Worm (Caenorhabditis elegans): ENCODE results near the gene B0457.4.

B0457.4 gene

DNA sequence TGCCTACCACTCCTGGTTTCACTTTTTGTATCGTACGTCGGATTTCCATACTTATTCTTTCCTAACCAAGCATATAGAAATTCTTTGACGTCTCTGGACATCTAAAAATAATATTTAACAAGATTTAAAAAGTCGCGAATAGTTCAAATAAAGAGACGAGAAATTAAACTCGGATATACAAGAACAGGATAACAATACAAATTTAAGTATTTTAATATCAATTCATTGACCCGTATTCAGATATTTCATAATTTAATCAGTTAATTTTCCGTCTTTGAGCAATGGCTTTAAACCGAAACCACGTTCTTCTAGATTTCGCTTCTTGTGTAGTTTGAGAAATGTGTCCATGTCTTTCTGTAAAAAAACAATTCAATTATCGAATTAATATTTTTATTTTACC, 28.3 kb downstream of the B0457.4 start, which contains the start of gene rha-1:
rha-1 (minus strand) TSS at position 101 of the 400 bp plus-strand sequence.
- TF ChIP-seq aha-1 (tag; optimal IDR thresholded peaks at IDR 0.05) = no peak
- no peak for TF ChIP-seq C34B4.2 (tag; optimal IDR thresholded peaks at IDR 0.05)
- TF ChIP-seq efl-3 (GFP tag; optimal IDR thresholded peaks at IDR 0.05) = no peak
- no peak for TF ChIP-seq xbp-1 (tag; optimal IDR thresholded peaks at IDR 0.05)
- no peak for TF ChIP-seq ces-1 (GFP tag; optimal IDR thresholded peaks at IDR 0.05)
- no peak for TF ChIP-seq skn-1 (tag; optimal IDR thresholded peaks at IDR 0.05)
- TF ChIP-seq nhr-28 (tag; optimal IDR thresholded peaks at IDR 0.05) = no peak
- no peak for TF ChIP-seq sox-4 (tag; optimal IDR thresholded peaks at IDR 0.05)
- no peak for TF ChIP-seq tbx-2 (tag; optimal IDR thresholded peaks at IDR 0.05)
- TF ChIP-seq nhr-77 (tag; optimal IDR thresholded peaks at IDR 0.05) = no peak

ce11 chrII:8878528-8878927, 33.3 kb downstream of the B0457.4 start:
- no peak for TF ChIP-seq dpl-1 (GFP tag; optimal IDR thresholded peaks at IDR 0.05)
- TF ChIP-seq C04F5.9 (tag; optimal IDR thresholded peaks at IDR 0.05) = no peak
- no peak for TF ChIP-seq jun-1 (tag; optimal IDR thresholded peaks at IDR 0.05)
- no peak for TF ChIP-seq unc-30 (tag; optimal IDR thresholded peaks at IDR 0.05)
- no peak for TF ChIP-seq elt-3 (tag; optimal IDR thresholded peaks at IDR 0.05)
- TF ChIP-seq Y116A8C.19 (tag; optimal IDR thresholded peaks at IDR 0.05; ENCODE audit: borderline replicate concordance) = no peak
- TF ChIP-seq skn-1 (tag; optimal IDR thresholded peaks at IDR 0.05) = no peak
- TF ChIP-seq nhr-237 (tag; optimal IDR thresholded peaks at IDR 0.05) = no peak
- TF ChIP-seq C16A3.4 (tag; optimal IDR thresholded peaks at IDR 0.05) = no peak
- TF ChIP-seq sup-37 (GFP tag; optimal IDR thresholded peaks at IDR 0.05) = no peak
- no peak for TF ChIP-seq mef-2 (tag; optimal IDR thresholded peaks at IDR 0.05)
- TF ChIP-seq egl-13 (tag; optimal IDR thresholded peaks at IDR 0.05) = no peak

DNA sequence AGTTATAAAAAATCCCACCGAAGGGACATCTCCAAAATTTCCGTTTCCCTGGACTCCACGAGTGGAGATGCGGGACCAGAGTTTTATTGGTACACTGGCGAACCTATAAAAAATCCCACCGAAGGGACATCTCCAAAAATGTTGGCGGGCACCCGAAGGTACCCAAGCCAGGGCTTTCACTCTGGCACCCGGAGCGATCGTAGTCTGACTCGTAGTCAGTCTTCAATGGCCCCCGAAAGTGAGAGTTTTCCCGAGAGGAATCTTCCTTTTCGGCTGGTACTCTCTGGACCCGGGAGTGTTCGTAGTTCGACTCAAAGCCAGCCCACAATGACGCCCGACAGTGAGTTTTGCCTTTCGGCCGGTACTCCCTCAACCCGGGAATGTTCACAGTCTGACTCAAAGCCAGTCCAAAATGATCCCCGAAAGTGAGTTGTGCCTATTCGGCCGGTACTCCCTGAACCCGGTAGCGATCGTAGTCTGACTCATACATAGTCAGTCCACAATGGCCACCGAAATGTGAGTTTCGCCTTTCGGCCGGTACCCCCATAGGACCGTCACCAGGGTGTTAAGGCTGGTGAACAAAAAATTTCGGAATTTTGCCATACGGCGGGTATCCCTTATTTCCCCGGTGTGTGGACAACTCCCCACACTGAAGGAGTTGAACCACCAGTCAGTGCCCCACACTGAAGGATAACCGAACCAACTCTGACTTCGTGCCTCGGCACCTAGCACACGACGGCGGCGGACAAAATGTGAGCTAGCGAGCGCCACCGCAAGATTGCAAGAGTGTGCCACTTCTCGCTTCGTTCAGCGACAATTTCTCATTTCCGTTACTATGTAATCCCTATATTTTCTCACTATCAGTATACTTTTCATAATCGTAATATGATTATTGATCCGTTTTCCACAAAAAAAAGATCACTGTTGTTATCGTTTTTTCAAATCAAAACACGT, 34.5 kb downstream of the B0457.4 start:
- TF ChIP-seq fos-1 (tag; optimal IDR thresholded peaks at IDR 0.05) (no peak), efl-1 (optimal IDR thresholded peaks at IDR 0.05) (no peak), efl-1 (GFP tag; optimal IDR thresholded peaks at IDR 0.05 in 1 of 2) (peak in 1 of 2 experiments; percentile 35), rnt-1 (tag; optimal IDR thresholded peaks at IDR 0.05) (peak; percentile 64), elt-2 (tag; optimal IDR thresholded peaks at IDR 0.05) (no peak), vab-15 (tag; optimal IDR thresholded peaks at IDR 0.05) (no peak), mab-9 (GFP tag; IDR thresholded peaks at IDR 0.05) (no peak), blmp-1 (tag; optimal IDR thresholded peaks at IDR 0.05) (no peak), nhr-85 (tag) (peak; percentile 8), snpc-4 (tag; optimal IDR thresholded peaks at IDR 0.05) (peak; percentile 85), nhr-84 (tag; optimal IDR thresholded peaks at IDR 0.05) (no peak), hlh-17 (GFP tag; optimal IDR thresholded peaks at IDR 0.05; ENCODE audit: borderline replicate concordance) (no peak), nhr-71 (tag; optimal IDR thresholded peaks at IDR 0.05) (no peak), nhr-77 (tag; optimal IDR thresholded peaks at IDR 0.05) (no peak), lin-35 (GFP tag; optimal IDR thresholded peaks at IDR 0.05) (no peak), nhr-11 (tag; optimal IDR thresholded peaks at IDR 0.05) (no peak), pqm-1 (tag; optimal IDR thresholded peaks at IDR 0.05) (no peak), sox-4 (tag; optimal IDR thresholded peaks at IDR 0.05) (no peak)

DNA sequence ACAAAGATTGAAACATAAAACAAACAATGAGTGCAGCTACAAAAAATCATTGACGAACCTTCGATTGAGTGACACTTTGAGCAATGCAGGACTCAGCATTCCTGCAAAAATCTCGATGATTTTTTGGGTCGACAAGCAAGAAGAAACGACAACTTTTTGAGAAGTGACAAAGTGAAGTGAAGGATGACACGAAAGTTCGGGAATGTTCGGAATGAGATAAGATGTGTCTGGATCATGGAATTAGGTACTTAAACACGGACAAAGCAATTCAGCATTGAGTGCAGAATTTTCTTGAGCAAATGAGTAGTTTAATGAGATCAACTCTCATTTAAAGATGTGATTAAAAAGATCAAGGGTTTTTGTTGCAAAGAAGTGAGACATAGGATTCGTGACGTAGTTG, 38.0 kb downstream of the B0457.4 start, which contains the start of gene T07D4.2:
T07D4.2 (minus strand) TSS at position 101 of the 400 bp plus-strand sequence.
- TF ChIP-seq lin-14 (GFP tag; optimal IDR thresholded peaks at IDR 0.05) (no peak), rnt-1 (tag; optimal IDR thresholded peaks at IDR 0.05) (peak; percentile 12)

Data from whole organism, L1 larva.